Worm (Caenorhabditis elegans) whole organism, L2 larva: ENCODE results near the gene srh-68.

Experiments
- C34F6.9 ChIP-seq: fragments of 150-350 bp; optimal IDR thresholded peaks from 2 replicates; lab custom pipeline; 2014; ENCODE audit warnings: missing biosample characterization, missing genetic modification characterization
- R02D3.7 ChIP-seq: fragments of 150-350 bp; optimal IDR thresholded peaks from 2 replicates; lab custom pipeline; 2014; ENCODE audit warnings: missing biosample characterization, missing genetic modification characterization
- Y55F3AM.14 ChIP-seq: fragments of 200-800 bp; sonication (Bioruptor generic); optimal IDR thresholded peaks from 2 replicates; lab custom pipeline; 2018; ENCODE audit warnings: mild to moderate bottlenecking, missing genetic modification characterization, missing compliant biosample characterization
- ZK546.5 ChIP-seq: sonication (generic microtip); optimal IDR thresholded peaks from 2 replicates; lab custom pipeline; 2017; ENCODE audit warnings: missing biosample characterization, missing genetic modification characterization
- alr-1 ChIP-seq: fragments of 150-350 bp; optimal IDR thresholded peaks from 2 replicates; lab custom pipeline; 2014; ENCODE audit warnings: missing biosample characterization, missing genetic modification characterization
- aly-2 ChIP-seq: fragments of 150-350 bp; optimal IDR thresholded peaks from 2 replicates; lab custom pipeline; 2014; ENCODE audit warnings: missing biosample characterization, missing genetic modification characterization
- ama-1 ChIP-seq: fragments of 150-350 bp; optimal IDR thresholded peaks from 2 replicates; lab custom pipeline; 2018; ENCODE audit warnings: inconsistent platforms
- ceh-16 ChIP-seq: fragments of 150-350 bp; optimal IDR thresholded peaks from 2 replicates; lab custom pipeline; 2014; ENCODE audit warnings: missing biosample characterization, missing genetic modification characterization
- ceh-82 ChIP-seq: fragments of 150-350 bp; optimal IDR thresholded peaks from 2 replicates; lab custom pipeline; 2014; ENCODE audit warnings: missing biosample characterization, missing genetic modification characterization
- elt-1 ChIP-seq: fragments of 150-350 bp; optimal IDR thresholded peaks from 2 replicates; lab custom pipeline; 2014; ENCODE audit warnings: missing biosample characterization, missing genetic modification characterization
- elt-3 ChIP-seq: sonication (generic microtip); optimal IDR thresholded peaks from 2 replicates; lab custom pipeline; 2017; ENCODE audit warnings: missing biosample characterization, missing genetic modification characterization
- lin-11 ChIP-seq: fragments of 150-350 bp; sonication (generic microtip); optimal IDR thresholded peaks from 2 replicates; lab custom pipeline; 2014; ENCODE audit warnings: missing biosample characterization, missing genetic modification characterization, inconsistent platforms, mixed read lengths
- lin-39 ChIP-seq: fragments of 150-350 bp; optimal IDR thresholded peaks from 2 replicates; lab custom pipeline; 2014; ENCODE audit warnings: missing biosample characterization, missing genetic modification reagents, missing genetic modification characterization
- lsy-2 ChIP-seq, 2 experiments: fragments of 150-350 bp in 1 of 2; sonication (generic microtip) in 1 of 2; optimal IDR thresholded peaks; 2 replicates each; lab custom pipeline; 2014 to 2017; ENCODE audit warnings: missing biosample characterization in 2 of 2, missing genetic modification characterization in 2 of 2
- mab-5 ChIP-seq: fragments of 150-350 bp; optimal IDR thresholded peaks from 2 replicates; lab custom pipeline; 2014; ENCODE audit warnings: missing biosample characterization, missing genetic modification characterization
- mbf-1 ChIP-seq: sonication (generic microtip); optimal IDR thresholded peaks from 2 replicates; lab custom pipeline; 2017; ENCODE audit warnings: missing biosample characterization, missing genetic modification characterization
- mdl-1 ChIP-seq, 2 experiments: fragments of 150-350 bp in 1 of 2; sonication (generic microtip) in 1 of 2; optimal IDR thresholded peaks; 2 replicates each; lab custom pipeline; 2017; ENCODE audit warnings: missing biosample characterization in 2 of 2, missing genetic modification characterization in 2 of 2
- nhr-10 ChIP-seq: sonication (generic microtip); optimal IDR thresholded peaks from 2 replicates; lab custom pipeline; 2017; ENCODE audit warnings: missing biosample characterization, missing genetic modification characterization
- nhr-11 ChIP-seq: fragments of 150-350 bp; optimal IDR thresholded peaks from 2 replicates; lab custom pipeline; 2014; ENCODE audit warnings: missing biosample characterization, missing genetic modification characterization
- nhr-129 ChIP-seq: fragments of 150-350 bp; optimal IDR thresholded peaks from 2 replicates; lab custom pipeline; 2014; ENCODE audit warnings: missing biosample characterization, missing genetic modification characterization
- nhr-21 ChIP-seq: fragments of 150-350 bp; optimal IDR thresholded peaks from 2 replicates; lab custom pipeline; 2014; ENCODE audit warnings: missing biosample characterization, missing genetic modification characterization
- nhr-23 ChIP-seq: fragments of 150-350 bp; optimal IDR thresholded peaks from 2 replicates; lab custom pipeline; 2014; ENCODE audit warnings: missing biosample characterization, missing genetic modification reagents, missing genetic modification characterization
- nhr-237 ChIP-seq: fragments of 150-350 bp; optimal IDR thresholded peaks from 2 replicates; lab custom pipeline; 2014; ENCODE audit warnings: missing biosample characterization, missing genetic modification characterization
- nhr-25 ChIP-seq: fragments of 150-350 bp; sonication (generic microtip); optimal IDR thresholded peaks from 3 replicates; lab custom pipeline; 2014; ENCODE audit warnings: missing biosample characterization, missing genetic modification characterization
- nhr-6 ChIP-seq: fragments of 150-350 bp; optimal IDR thresholded peaks from 2 replicates; lab custom pipeline; 2014; ENCODE audit warnings: missing biosample characterization, missing genetic modification characterization
- nhr-77 ChIP-seq: fragments of 150-350 bp; optimal IDR thresholded peaks from 2 replicates; lab custom pipeline; 2014; ENCODE audit warnings: missing biosample characterization, missing genetic modification characterization
- sem-4 ChIP-seq: fragments of 150-350 bp; optimal IDR thresholded peaks from 2 replicates; lab custom pipeline; 2014; ENCODE audit warnings: missing biosample characterization, missing genetic modification reagents, missing genetic modification characterization
- sma-9 ChIP-seq, 2 experiments: fragments of 150-350 bp in 1 of 2; sonication (generic microtip) in 1 of 2; optimal IDR thresholded peaks; 2 replicates each; lab custom pipeline; 2014 to 2016; ENCODE audit warnings: missing genetic modification characterization in 2 of 2, mild to moderate bottlenecking in 1 of 2, missing biosample characterization in 1 of 2, missing compliant biosample characterization in 1 of 2, missing genetic modification reagents in 1 of 2, moderate library complexity in 1 of 2
- unc-39 ChIP-seq: fragments of 150-350 bp; optimal IDR thresholded peaks from 2 replicates; lab custom pipeline; 2014; ENCODE audit warnings: missing biosample characterization, missing genetic modification characterization
- zag-1 ChIP-seq: fragments of 150-350 bp; optimal IDR thresholded peaks from 2 replicates; lab custom pipeline; 2014; ENCODE audit warnings: missing biosample characterization, missing genetic modification characterization
- ztf-1 ChIP-seq: fragments of 200-800 bp; sonication (Bioruptor generic); conservative IDR thresholded peaks from 2 replicates; pipeline ENCODE4 v1.3.6; 2022; ENCODE audit warnings: missing genetic modification characterization, missing compliant biosample characterization
- ztf-11 ChIP-seq: sonication (generic microtip); optimal IDR thresholded peaks from 2 replicates; lab custom pipeline; 2017; ENCODE audit warnings: missing biosample characterization, missing genetic modification characterization

The srh-68 gene

DNA sequence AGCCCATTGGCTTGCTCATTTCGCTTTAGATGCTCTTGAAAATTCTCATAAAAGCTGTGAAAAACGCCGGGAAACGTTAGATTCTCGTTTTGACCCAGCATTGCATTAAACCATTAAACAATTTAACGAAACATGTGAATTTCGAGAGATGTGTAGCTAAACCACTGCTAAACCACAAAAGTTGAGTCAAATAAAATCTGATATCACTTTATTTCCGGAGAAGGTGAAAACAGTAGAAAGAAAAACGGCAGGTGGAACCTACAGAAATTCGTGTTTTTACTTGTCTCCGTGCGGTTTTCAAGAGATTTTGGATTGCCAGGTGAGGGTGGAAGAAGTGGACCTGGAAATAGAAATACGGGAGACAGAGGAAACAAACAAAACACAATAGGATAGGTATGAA is 37.4 kb downstream of the srh-68 start, which contains the start of gene F49C5.9:
Gene F49C5.9, minus strand, starts transcription at position 101 of the 400 bp plus-strand sequence.
- TF ChIP-seq alr-1 (tag; lab: Kevin White, UChicago) (no peak), sem-4 (tag; lab: Kevin White, UChicago) (no peak), elt-1 (tag; lab: Kevin White, UChicago) (no peak), ama-1 (lab: Kevin White, UChicago) (no peak), ceh-82 (tag; lab: Kevin White, UChicago) (no peak)

DNA sequence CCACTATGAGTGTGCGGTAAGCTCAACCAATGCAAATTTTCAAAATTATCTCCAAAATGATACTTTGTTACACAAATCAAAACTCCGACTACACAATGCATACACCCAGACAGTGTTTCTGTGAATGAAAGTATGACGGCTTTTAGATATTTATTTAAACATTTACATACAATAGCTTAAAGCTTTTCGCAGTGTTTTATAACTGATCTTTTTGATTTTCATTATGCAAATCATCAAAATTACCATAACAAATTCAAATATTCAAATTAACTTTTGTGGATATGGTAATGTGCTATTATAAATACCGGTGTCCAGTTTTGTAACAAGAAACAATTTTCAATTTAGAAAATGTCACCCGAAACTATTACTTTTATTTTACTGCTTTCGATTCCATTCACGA is 39.3 kb downstream of the srh-68 start, which contains the start of the genes F49C5.5 and F49C5.10:
Gene F49C5.5, minus strand, starts transcription at position 101 of the 400 bp plus-strand sequence.
Gene F49C5.10, plus strand, starts transcription at position 344 of the 400 bp plus-strand sequence.
- no peak for TF ChIP-seq R02D3.7

DNA sequence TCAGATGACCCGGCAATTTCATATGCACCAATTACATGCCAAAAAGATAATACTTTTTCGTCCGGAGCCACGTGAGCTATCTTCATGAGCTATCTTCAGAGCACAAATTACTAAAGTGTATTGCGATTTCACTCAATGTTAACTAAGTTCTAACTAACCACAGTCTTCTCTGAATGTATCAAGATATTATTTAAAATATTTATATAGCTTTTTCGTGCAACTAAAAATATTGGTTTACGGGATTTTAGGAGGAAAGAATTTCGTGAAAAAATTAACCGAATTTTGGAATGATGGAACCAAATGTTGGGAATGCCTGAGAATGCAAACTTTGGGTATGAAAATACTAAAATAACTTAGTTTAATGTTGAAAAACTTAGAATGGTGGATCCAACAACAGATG is 40.4 kb downstream of the srh-68 start, which contains the start of gene F49C5.16:
Gene F49C5.16, plus strand, starts transcription at position 301 of the 400 bp plus-strand sequence.
- TF ChIP-seq elt-3 (tag; lab: Kevin White, UChicago) (no peak), aly-2 (tag; lab: Kevin White, UChicago) (no peak), nhr-6 (no peak), nhr-77 (no peak), alr-1 (tag; lab: Kevin White, UChicago) (no peak), mab-5 (tag; lab: Kevin White, UChicago) (no peak), ama-1 (lab: Kevin White, UChicago) (no peak), nhr-23 (tag; lab: Kevin White, UChicago) (no peak), nhr-25 (tag; lab: Kevin White, UChicago) (no peak), nhr-10 (tag; lab: Kevin White, UChicago) (no peak), Y55F3AM.14 (GFP tag; lab: Kevin White, UChicago) (no peak), lin-11 (tag; lab: Kevin White, UChicago) (no peak), sem-4 (tag; lab: Kevin White, UChicago) (no peak), nhr-237 (no peak), sma-9 (GFP tag; optimal IDR thresholded peaks at IDR 0.05; lab: Kevin White, UChicago) (no peak), sma-9 (tag; optimal IDR thresholded peaks at IDR 0.05; lab: Kevin White, UChicago) (no peak)

DNA sequence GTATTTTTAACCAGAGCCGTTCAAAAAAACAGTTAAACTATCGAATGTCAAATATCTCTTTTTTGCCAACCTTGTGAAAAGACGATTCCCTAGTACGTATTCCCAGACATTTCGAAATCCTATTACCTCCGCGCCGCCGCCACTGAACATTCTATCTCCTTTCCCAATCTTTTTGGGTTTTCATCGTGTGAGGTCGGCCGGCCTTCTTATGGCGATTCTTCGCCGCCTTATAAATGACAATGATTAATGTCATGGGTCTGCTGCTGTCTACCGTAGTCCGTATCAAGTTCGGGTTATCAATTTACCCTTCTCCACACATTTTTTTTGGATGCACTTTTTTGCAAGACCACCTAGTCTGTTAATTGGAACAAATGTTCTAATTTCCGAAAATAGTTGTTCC is 42.5 kb downstream of the srh-68 start:
- TF ChIP-seq nhr-77 (no peak), mbf-1 (tag; lab: Kevin White, UChicago) (no peak), ceh-16 (no peak), C34F6.9 (no peak), nhr-6 (no peak), lsy-2 (tag; optimal IDR thresholded peaks at IDR 0.05; lab: Kevin White, UChicago) (no peak), nhr-129 (tag; lab: Kevin White, UChicago) (no peak), aly-2 (tag; lab: Kevin White, UChicago) (no peak), elt-1 (tag; lab: Kevin White, UChicago) (no peak), sma-9 (GFP tag; optimal IDR thresholded peaks at IDR 0.05; lab: Kevin White, UChicago) (no peak), sma-9 (tag; optimal IDR thresholded peaks at IDR 0.05; lab: Kevin White, UChicago) (no peak), ZK546.5 (tag; lab: Kevin White, UChicago) (no peak), unc-39 (tag; lab: Kevin White, UChicago) (no peak), nhr-21 (tag; lab: Kevin White, UChicago) (no peak), ztf-1 (GFP tag; lab: Robert Waterston, UW) (no peak), sem-4 (tag; lab: Kevin White, UChicago) (no peak), mdl-1 (tag; optimal IDR thresholded peaks at IDR 0.05; lab: Kevin White, UChicago) (no peak), ztf-11 (tag; lab: Kevin White, UChicago) (no peak)

DNA sequence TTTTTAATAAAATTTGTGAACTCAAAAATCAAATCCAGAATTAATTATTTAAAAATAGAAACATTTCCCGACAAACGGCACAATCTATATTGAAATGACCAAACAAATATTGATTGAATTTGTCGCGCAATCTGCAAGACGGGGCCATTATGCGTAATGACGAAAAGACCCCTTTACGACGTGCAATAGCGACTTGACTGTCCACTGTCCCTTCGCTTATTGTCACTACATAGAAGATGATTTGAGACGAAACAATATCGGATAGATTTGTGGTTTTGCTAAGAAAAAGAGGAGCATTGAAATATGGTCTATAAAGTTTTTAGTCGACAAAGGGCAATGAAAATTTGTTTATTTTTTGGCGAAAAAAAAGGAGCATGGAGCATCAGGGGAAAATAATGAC is 43.8 kb downstream of the srh-68 start:
- no peak for TF ChIP-seq ZK546.5 (tag; lab: Kevin White, UChicago)
- no peak for TF ChIP-seq zag-1 (tag; lab: Kevin White, UChicago)
- no peak for TF ChIP-seq mdl-1 (tag; optimal IDR thresholded peaks at IDR 0.05; lab: Kevin White, UChicago)
- TF ChIP-seq nhr-11 (tag; lab: Kevin White, UChicago), result no peak
- TF ChIP-seq lin-39, result no peak
- TF ChIP-seq lin-11 (tag; lab: Kevin White, UChicago), result no peak
- no peak for TF ChIP-seq sem-4 (tag; lab: Kevin White, UChicago)
- TF ChIP-seq ceh-16, result no peak
- no peak for TF ChIP-seq ama-1 (lab: Kevin White, UChicago)
- no peak for TF ChIP-seq mbf-1 (tag; lab: Kevin White, UChicago)
